Fruit fly (Drosophila melanogaster): ENCODE data around the gene CG12112.

- TF ChIP-seq usp (GFP tag; optimal IDR thresholded peaks at IDR 0.05) (no peak), pan (optimal IDR thresholded peaks at IDR 0.05) (no peak), EcR (GFP tag; optimal IDR thresholded peaks at IDR 0.05) (no peak)
Observed at dm6 chrX:8522504-8522903, 37.5 kb downstream of the CG12112 start.
